Worm (Caenorhabditis elegans) whole organism, L4 larva: ENCODE measurements around the gene T20D3.14.
"Not testable (repeated sequence)": the region's sequence is repeated elsewhere in the genome, so short reads cannot be mapped to it uniquely, and the experiment has no call there.

Source experiments
- T20F7.1 ChIP-seq: fragments of 200-800 bp; sonication (Bioruptor generic); optimal IDR thresholded peaks from 2 replicates; lab custom pipeline; 2018; ENCODE audit warnings: mild to moderate bottlenecking, missing genetic modification characterization, missing compliant biosample characterization
- Y105C5A.15 ChIP-seq: fragments of 200-800 bp; sonication (Bioruptor generic); IDR thresholded peaks from 2 replicates; pipeline ENCODE4 v1.3.6; 2022; ENCODE audit warnings: missing genetic modification characterization, missing compliant biosample characterization
- Y5F2A.4 ChIP-seq: fragments of 200-800 bp; sonication (Bioruptor generic); optimal IDR thresholded peaks from 2 replicates; lab custom pipeline; 2018; ENCODE audit warnings: mild to moderate bottlenecking, missing genetic modification characterization, missing compliant biosample characterization
- ZK546.5 ChIP-seq, 2 experiments: sonication (generic microtip); optimal IDR thresholded peaks; 2 replicates each; lab custom pipeline; 2017; ENCODE audit warnings: missing biosample characterization in 2 of 2, missing genetic modification characterization in 2 of 2
- aha-1 ChIP-seq: fragments of 150-350 bp; peaks from one replicate; lab custom pipeline; 2014; ENCODE audit warnings: missing biosample characterization, missing genetic modification characterization
- aly-2 ChIP-seq: sonication (generic microtip); optimal IDR thresholded peaks from 2 replicates; lab custom pipeline; 2018; ENCODE audit warnings: missing biosample characterization, missing genetic modification characterization
- cey-2 ChIP-seq: sonication (generic microtip); optimal IDR thresholded peaks from 3 replicates; lab custom pipeline; 2017; ENCODE audit warnings: missing genetic modification characterization, mild to moderate bottlenecking, missing compliant biosample characterization, antibody characterized with exemption, borderline replicate concordance; ENCODE audit not compliant: insufficient read depth
- ctbp-1 ChIP-seq: fragments of 200-800 bp; sonication (Bioruptor generic); IDR thresholded peaks from 2 replicates; pipeline ENCODE4 v1.3.6; 2022; ENCODE audit warnings: missing genetic modification reagents, missing genetic modification characterization, missing compliant biosample characterization
- daf-16 ChIP-seq, 3 experiments: sonication (generic microtip); optimal IDR thresholded peaks; 2 replicates each; lab custom pipeline; 2016 to 2017; ENCODE audit warnings: missing genetic modification characterization in 3 of 3, missing genetic modification reagents in 3 of 3, mild to moderate bottlenecking in 2 of 3, missing compliant biosample characterization in 2 of 3, missing biosample characterization in 1 of 3, moderate library complexity in 1 of 3
- dmd-8 ChIP-seq: fragments of 200-800 bp; sonication (Bioruptor generic); IDR thresholded peaks from 2 replicates; pipeline ENCODE4 v1.3.6; 2022; ENCODE audit warnings: missing genetic modification characterization, missing compliant biosample characterization
- dpl-1 ChIP-seq: fragments of 150-350 bp; optimal IDR thresholded peaks from 2 replicates; lab custom pipeline; 2014; ENCODE audit warnings: missing biosample characterization, missing genetic modification reagents, missing genetic modification characterization
- duxl-1 ChIP-seq: sonication (generic microtip); optimal IDR thresholded peaks from 2 replicates; lab custom pipeline; 2016; ENCODE audit warnings: mild to moderate bottlenecking, missing genetic modification characterization, moderate library complexity, missing compliant biosample characterization; ENCODE audit not compliant: poor library complexity
- dve-1 ChIP-seq: sonication (generic microtip); optimal IDR thresholded peaks from 2 replicates; lab custom pipeline; 2017; ENCODE audit warnings: antibody characterized with exemption, mild to moderate bottlenecking, missing genetic modification characterization, missing compliant biosample characterization; ENCODE audit not compliant: insufficient read depth
- fkh-10 ChIP-seq: fragments of 150-350 bp; optimal IDR thresholded peaks from 2 replicates; lab custom pipeline; 2014; ENCODE audit warnings: missing biosample characterization, missing genetic modification reagents, missing genetic modification characterization
- gei-8 ChIP-seq: fragments of 200-800 bp; sonication (Bioruptor generic); optimal IDR thresholded peaks from 2 replicates; lab custom pipeline; 2018; ENCODE audit warnings: mild to moderate bottlenecking, missing genetic modification characterization, missing compliant biosample characterization
- hlh-11 ChIP-seq: fragments of 200-800 bp; sonication (Bioruptor generic); optimal IDR thresholded peaks from 2 replicates; lab custom pipeline; 2018; ENCODE audit warnings: mild to moderate bottlenecking, missing genetic modification characterization, missing compliant biosample characterization
- hlh-30 ChIP-seq: sonication (generic microtip); optimal IDR thresholded peaks from 2 replicates; lab custom pipeline; 2017; ENCODE audit warnings: antibody characterized with exemption, mild to moderate bottlenecking, missing genetic modification characterization, missing compliant biosample characterization; ENCODE audit not compliant: insufficient read depth
- jun-1 ChIP-seq: fragments of 150-350 bp; optimal IDR thresholded peaks from 2 replicates; lab custom pipeline; 2014; ENCODE audit warnings: missing biosample characterization, missing genetic modification reagents, missing genetic modification characterization
- lin-1 ChIP-seq: fragments of 200-800 bp; sonication (Bioruptor generic); IDR thresholded peaks from 2 replicates; pipeline ENCODE4 v1.3.6; 2022; ENCODE audit warnings: missing genetic modification reagents, missing genetic modification characterization, missing compliant biosample characterization
- lin-13 ChIP-seq: fragments of 150-350 bp; optimal IDR thresholded peaks from 2 replicates; lab custom pipeline; 2014; ENCODE audit warnings: missing biosample characterization, missing genetic modification reagents, missing genetic modification characterization
- lin-38 ChIP-seq: fragments of 200-800 bp; sonication (Bioruptor generic); IDR thresholded peaks from 2 replicates; pipeline ENCODE4 v1.3.6; 2022; ENCODE audit warnings: missing genetic modification reagents, missing genetic modification characterization, missing compliant biosample characterization
- madf-5 ChIP-seq, 2 experiments: fragments of 200-800 bp; sonication (Bioruptor generic); IDR thresholded peaks; 2 replicates each; pipeline ENCODE4 v1.3.6; 2022; ENCODE audit warnings: missing compliant biosample characterization in 2 of 2, missing genetic modification characterization in 2 of 2
- madf-9 ChIP-seq: fragments of 200-800 bp; sonication (Bioruptor generic); conservative IDR thresholded peaks from 2 replicates; pipeline ENCODE4 v1.3.6; 2022; ENCODE audit warnings: missing genetic modification reagents, missing genetic modification characterization, missing compliant biosample characterization
- mdl-1 ChIP-seq, 2 experiments: fragments of 150-350 bp in 1 of 2; sonication (generic microtip) in 1 of 2; optimal IDR thresholded peaks; 2 replicates each; lab custom pipeline; 2014 to 2017; ENCODE audit warnings: missing biosample characterization in 2 of 2, missing genetic modification characterization in 2 of 2
- mep-1 ChIP-seq: fragments of 150-350 bp; sonication (generic microtip); optimal IDR thresholded peaks from 3 replicates; lab custom pipeline; 2014; ENCODE audit warnings: missing biosample characterization, missing genetic modification characterization
- mes-2 ChIP-seq: sonication (generic microtip); optimal IDR thresholded peaks from 2 replicates; lab custom pipeline; 2016; ENCODE audit warnings: missing genotype, mild to moderate bottlenecking, missing genetic modification characterization, missing compliant biosample characterization; ENCODE audit not compliant: poor library complexity, severe bottlenecking
- nhr-28 ChIP-seq: fragments of 150-350 bp; optimal IDR thresholded peaks from 2 replicates; lab custom pipeline; 2014; ENCODE audit warnings: missing biosample characterization, missing genetic modification characterization
- nhr-41 ChIP-seq: fragments of 200-800 bp; sonication (Bioruptor generic); IDR thresholded peaks from 2 replicates; pipeline ENCODE4 v1.3.6; 2022; ENCODE audit warnings: missing genetic modification reagents, missing genetic modification characterization, missing compliant biosample characterization
- nhr-42 ChIP-seq: fragments of 200-800 bp; sonication (Bioruptor generic); IDR thresholded peaks from 2 replicates; pipeline ENCODE4 v1.3.6; 2022; ENCODE audit warnings: missing genetic modification characterization, missing compliant biosample characterization
- nhr-48 ChIP-seq: sonication (generic microtip); optimal IDR thresholded peaks from 2 replicates; lab custom pipeline; 2016; ENCODE audit warnings: mild to moderate bottlenecking, missing genetic modification characterization, missing compliant biosample characterization
- nhr-77 ChIP-seq: fragments of 150-350 bp; optimal IDR thresholded peaks from 2 replicates; lab custom pipeline; 2014; ENCODE audit warnings: missing biosample characterization, missing genetic modification characterization
- php-3 ChIP-seq: fragments of 200-800 bp; sonication (Bioruptor generic); IDR thresholded peaks from 2 replicates; pipeline ENCODE4 v1.3.6; 2022; ENCODE audit warnings: missing genetic modification reagents, missing genetic modification characterization, missing compliant biosample characterization
- rbr-2 ChIP-seq: sonication (generic microtip); optimal IDR thresholded peaks from 2 replicates; lab custom pipeline; 2016; ENCODE audit warnings: missing genotype, missing genetic modification characterization, missing compliant biosample characterization
- sdz-12 ChIP-seq: fragments of 200-800 bp; sonication (Bioruptor generic); optimal IDR thresholded peaks from 2 replicates; lab custom pipeline; 2018; ENCODE audit warnings: mild to moderate bottlenecking, missing genetic modification characterization, missing compliant biosample characterization
- set-16 ChIP-seq: fragments of 200-800 bp; sonication (Bioruptor generic); IDR thresholded peaks from 2 replicates; pipeline ENCODE4 v1.3.6; 2022; ENCODE audit warnings: missing genetic modification reagents, missing genetic modification characterization, missing compliant biosample characterization
- snpc-1.2 ChIP-seq: fragments of 200-800 bp; sonication (Bioruptor generic); IDR thresholded peaks from 2 replicates; pipeline ENCODE4 v1.3.6; 2022; ENCODE audit warnings: missing genetic modification reagents, missing genetic modification characterization, missing compliant biosample characterization
- snpc-4 ChIP-seq: fragments of 150-350 bp; optimal IDR thresholded peaks from 2 replicates; lab custom pipeline; 2014; ENCODE audit warnings: missing biosample characterization, missing genetic modification characterization
- unc-130 ChIP-seq: sonication (generic microtip); optimal IDR thresholded peaks from 2 replicates; lab custom pipeline; 2016; ENCODE audit warnings: missing genetic modification reagents, missing genetic modification characterization, missing compliant biosample characterization
- unc-39 ChIP-seq: sonication (generic microtip); optimal IDR thresholded peaks from 2 replicates; lab custom pipeline; 2017; ENCODE audit warnings: missing biosample characterization, missing genetic modification characterization
- unc-62 ChIP-seq, 3 experiments: fragments of 150-350 bp in 1 of 3; sonication (generic microtip); optimal IDR thresholded peaks in 2 of 3; peaks in 1 of 3; 1 replicate in 1 of 3; 2 replicates in 2 of 3; lab custom pipeline; 2014 to 2017; ENCODE audit warnings: missing biosample characterization in 3 of 3, missing genetic modification characterization in 3 of 3, missing genetic modification reagents in 3 of 3, missing genotype in 1 of 3
- zag-1 ChIP-seq: fragments of 150-350 bp; optimal IDR thresholded peaks from 2 replicates; lab custom pipeline; 2014; ENCODE audit warnings: missing biosample characterization, missing genetic modification characterization
- ztf-11 ChIP-seq: fragments of 150-350 bp; optimal IDR thresholded peaks from 2 replicates; lab custom pipeline; 2014; ENCODE audit warnings: missing biosample characterization, missing genetic modification characterization

T20D3.14 gene

DNA sequence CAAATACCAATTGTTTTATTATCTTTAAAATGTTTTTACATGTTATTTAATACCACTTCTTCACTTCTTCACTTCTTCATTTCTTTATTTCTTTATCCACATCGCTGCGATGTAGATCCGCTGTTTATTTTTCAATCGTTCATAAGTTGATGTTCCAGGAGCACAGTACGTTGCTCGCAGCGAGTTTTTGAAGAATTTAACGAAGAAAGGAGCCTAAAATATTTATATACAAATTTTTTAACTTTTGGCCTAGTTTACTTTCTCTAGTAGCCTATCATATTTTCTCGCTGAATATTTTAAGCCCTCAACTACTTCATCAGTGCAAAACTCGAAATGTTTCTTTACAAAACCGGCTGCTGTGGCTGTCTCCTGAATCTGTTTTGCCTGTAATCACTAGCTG is 17.6 kb downstream of the T20D3.14 start:
- TF ChIP-seq nhr-42 (no peak), aha-1 (tag; lab: Kevin White, UChicago) (peak; percentile 75), unc-130 (GFP tag; lab: Kevin White, UChicago) (no peak), lin-13 (GFP tag; lab: Kevin White, UChicago) (no peak), lin-38 (peak; percentile 55)
- TF ChIP-seq, all 104 proteins: peak for 2

DNA sequence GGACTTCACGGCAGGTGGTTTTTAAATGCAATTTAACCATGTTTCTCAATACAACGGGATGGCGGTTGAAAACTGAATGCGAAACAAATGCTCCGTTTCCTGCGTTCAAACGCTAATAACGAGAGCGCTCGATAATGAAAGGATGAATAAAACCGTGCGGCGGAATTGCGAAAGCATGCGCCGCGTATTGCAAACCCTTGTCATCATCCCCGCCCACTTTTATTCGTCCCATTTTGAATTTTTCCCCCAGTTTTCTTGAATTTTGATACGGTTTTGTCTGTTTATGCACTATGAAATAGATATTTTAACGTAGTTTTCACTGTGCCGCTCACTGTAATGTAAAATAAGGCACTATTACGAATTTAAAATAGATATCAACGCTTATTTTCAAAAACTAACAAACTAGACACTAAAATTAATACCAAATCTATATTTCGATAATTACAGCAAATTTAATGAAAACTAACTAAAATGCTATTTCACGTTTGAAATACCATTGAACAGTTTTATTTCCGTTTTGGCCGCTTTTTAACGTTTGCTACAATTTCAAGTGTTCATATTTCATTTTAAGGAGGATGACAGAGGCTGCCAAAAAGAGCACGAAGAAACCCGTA is 19.5 kb downstream of the T20D3.14 start, which contains the start of the genes F49C12.9 and rpn-7:
TSS of gene F49C12.9 (minus strand) at position 148 of the 614 bp plus-strand sequence.
TSS of gene rpn-7 (plus strand) at position 564 of the 614 bp plus-strand sequence.
- peak; percentile 83 for TF ChIP-seq mes-2 (tag; lab: Kevin White, UChicago)
- TF ChIP-seq jun-1 (tag; lab: Kevin White, UChicago): no peak
- no peak for TF ChIP-seq nhr-41 (GFP tag; lab: Robert Waterston, UW)
- peak; percentile 30 for TF ChIP-seq hlh-11 (tag; lab: Kevin White, UChicago)
- no peak for TF ChIP-seq set-16 (GFP tag; lab: Robert Waterston, UW)
- TF ChIP-seq unc-39 (tag; lab: Kevin White, UChicago): no peak
- peak; percentile 47 for TF ChIP-seq dpl-1 (GFP tag; lab: Kevin White, UChicago)
- peak; percentile 19 for TF ChIP-seq dve-1 (tag; lab: Kevin White, UChicago)
- TF ChIP-seq rbr-2 (tag; lab: Kevin White, UChicago): peak; percentile 19
- TF ChIP-seq madf-5 (GFP tag; IDR thresholded peaks at IDR 0.05; lab: Robert Waterston, UW): no peak
- TF ChIP-seq unc-62 (GFP tag; optimal IDR thresholded peaks at IDR 0.05 in 1 of 2; lab: Kevin White, UChicago): peak in 1 of 2 experiments; percentile 21
- no peak for TF ChIP-seq unc-62 (tag; optimal IDR thresholded peaks at IDR 0.05; lab: Kevin White, UChicago)
- no peak for TF ChIP-seq mep-1 (tag; lab: Kevin White, UChicago)
- TF ChIP-seq cey-2 (tag; lab: Kevin White, UChicago): no peak
- no peak for TF ChIP-seq daf-16 (GFP tag; optimal IDR thresholded peaks at IDR 0.05; lab: Kevin White, UChicago)
- TF ChIP-seq daf-16 (tag; optimal IDR thresholded peaks at IDR 0.05; lab: Kevin White, UChicago): peak; percentile 12
- TF ChIP-seq madf-9 (GFP tag; lab: Robert Waterston, UW): no peak
- TF ChIP-seq mdl-1 (tag; optimal IDR thresholded peaks at IDR 0.05; lab: Kevin White, UChicago): peak in 1 of 2 experiments; percentile 9
- TF ChIP-seq ctbp-1: 0 out of 2 replicates have a peak, but pooled peaks have one; percentile 9
- peak; percentile 45; the same call in 1 of the 2 replicates for TF ChIP-seq snpc-1.2
- peak; percentile 19 for TF ChIP-seq fkh-10 (GFP tag; lab: Kevin White, UChicago)
- TF ChIP-seq T20F7.1 (GFP tag; lab: Kevin White, UChicago): peak; percentile 3
- TF ChIP-seq gei-8 (GFP tag; lab: Kevin White, UChicago): no peak

DNA sequence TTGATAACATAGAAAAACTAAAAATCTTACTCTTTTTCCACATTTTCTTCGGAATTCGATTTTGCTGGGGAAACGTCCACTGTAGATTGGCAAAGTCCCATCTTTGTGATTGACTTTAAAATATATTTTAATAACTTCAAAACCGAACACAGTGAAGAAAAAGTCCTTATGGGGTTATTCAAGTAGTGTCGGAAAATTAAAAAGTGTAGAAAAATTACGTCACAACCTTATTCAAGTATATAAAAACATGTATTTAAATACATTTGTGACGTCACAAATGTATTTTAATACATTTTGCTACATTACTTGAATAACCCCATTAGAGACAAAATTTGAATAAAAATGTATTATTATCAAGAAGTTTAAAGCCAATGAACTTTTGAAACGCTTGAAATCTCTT is 22.9 kb downstream of the T20D3.14 start, which contains the start of gene F49C12.7:
TSS of gene F49C12.7 (minus strand) at position 101 of the 400 bp plus-strand sequence.
- TF ChIP-seq aly-2 (tag; lab: Kevin White, UChicago); zag-1; dmd-8: not testable (repeated sequence)

ce11 chrIV:9310935-9311566 is 24.7 kb downstream of the T20D3.14 start:
- TF ChIP-seq ztf-11 (no peak), hlh-30 (no peak), php-3 (GFP tag; lab: Robert Waterston, UW) (0 out of 2 replicates have a peak, but pooled peaks have one; percentile 32), snpc-4 (tag; lab: Kevin White, UChicago) (no peak), nhr-28 (tag; lab: Kevin White, UChicago) (peak; percentile 71), ZK546.5 (tag; optimal IDR thresholded peaks at IDR 0.05; lab: Kevin White, UChicago) (no peak), nhr-48 (tag; lab: Kevin White, UChicago) (no peak), sdz-12 (GFP tag; lab: Kevin White, UChicago) (no peak), aha-1 (tag; lab: Kevin White, UChicago) (peak; percentile 91), dpl-1 (GFP tag; lab: Kevin White, UChicago) (no peak), Y105C5A.15 (GFP tag; lab: Robert Waterston, UW) (no peak), duxl-1 (tag; lab: Kevin White, UChicago) (no peak), nhr-77 (tag; lab: Kevin White, UChicago) (peak; percentile 74), daf-16 (GFP tag; optimal IDR thresholded peaks at IDR 0.05; lab: Kevin White, UChicago) (no peak), daf-16 (tag; optimal IDR thresholded peaks at IDR 0.05; lab: Kevin White, UChicago) (peak; percentile 62), lin-1 (GFP tag; lab: Robert Waterston, UW) (peak; percentile 20; the same call in 1 of the 2 replicates), Y5F2A.4 (no peak), T20F7.1 (GFP tag; lab: Kevin White, UChicago) (peak; percentile 13)
